Worm (Caenorhabditis elegans): ENCODE measurements around the gene trf-1.

ce11 chrIII:13462965-13463783 lies 32.9 kb downstream of the trf-1 start, which contains the start of gene ant-1.1:
- TF ChIP-seq ztf-11 (tag; optimal IDR thresholded peaks at IDR 0.05) (no peak), unc-62 (GFP tag; optimal IDR thresholded peaks at IDR 0.05 in 1 of 2) (peak in 1 of 2 experiments; percentile 82), unc-62 (tag; optimal IDR thresholded peaks at IDR 0.05) (no peak), jun-1 (tag; optimal IDR thresholded peaks at IDR 0.05) (peak; percentile 47), daf-12 (tag; optimal IDR thresholded peaks at IDR 0.05) (no peak), ZK546.5 (tag; optimal IDR thresholded peaks at IDR 0.05) (peak; percentile 50 to 96), ama-1 (optimal IDR thresholded peaks at IDR 0.05) (peak; percentile 97), fos-1 (tag; optimal IDR thresholded peaks at IDR 0.05) (no peak), fkh-10 (GFP tag; optimal IDR thresholded peaks at IDR 0.05) (peak; percentile 64), zfp-2 (tag; optimal IDR thresholded peaks at IDR 0.05) (peak; percentile 98)
